Fruit fly (Drosophila melanogaster) whole organism, embryonic: ENCODE measurements around the gene dre4.

Source experiments
- Abd-B ChIP-seq: fragments of 200-800 bp; sonication (Bioruptor generic); optimal IDR thresholded peaks from 2 replicates; lab custom pipeline; 2018; ENCODE audit warnings: missing biosample characterization, mild to moderate bottlenecking, missing genetic modification characterization, moderate library complexity
- B-H1 ChIP-seq: fragments of 200-800 bp; sonication (Bioruptor generic); IDR thresholded peaks from 3 replicates; pipeline ENCODE4 v1.3.6; 2022; ENCODE audit warnings: missing biosample characterization, missing genetic modification characterization
- B-H2 ChIP-seq: fragments of 200-800 bp; sonication (Bioruptor generic); optimal IDR thresholded peaks from 2 replicates; lab custom pipeline; 2018; ENCODE audit warnings: missing biosample characterization, mild to moderate bottlenecking, missing genetic modification characterization
- Bdp1 ChIP-seq: fragments of 200-800 bp; sonication (Bioruptor generic); optimal IDR thresholded peaks from 3 replicates; lab custom pipeline; 2016; ENCODE audit warnings: missing biosample characterization, missing genetic modification characterization
- Bgb ChIP-seq: fragments of 200-800 bp; sonication (Bioruptor generic); IDR thresholded peaks from 2 replicates; pipeline ENCODE4 v1.3.6; 2022; ENCODE audit warnings: missing biosample characterization, missing genetic modification characterization; ENCODE audit not compliant: partially characterized antibody
- CG10267 ChIP-seq: fragments of 200-800 bp; sonication (Bioruptor generic); optimal IDR thresholded peaks from 2 replicates; lab custom pipeline; 2018; ENCODE audit warnings: missing biosample characterization, mild to moderate bottlenecking, missing genetic modification characterization, moderate library complexity
- CG11093 ChIP-seq: fragments of 200-800 bp; sonication (Bioruptor generic); IDR thresholded peaks from 3 replicates; pipeline ENCODE4 v1.3.6; 2022; ENCODE audit warnings: missing biosample characterization, missing genetic modification characterization
- CG11247 ChIP-seq: fragments of 200-800 bp; sonication (Bioruptor generic); IDR thresholded peaks from 2 replicates; pipeline ENCODE4 v1.3.6; 2022; ENCODE audit warnings: missing biosample characterization, missing genetic modification characterization
- CG12659 ChIP-seq: fragments of 200-800 bp; sonication (Bioruptor generic); optimal IDR thresholded peaks from 3 replicates; lab custom pipeline; 2017; ENCODE audit warnings: mild to moderate bottlenecking, missing biosample characterization, missing genetic modification reagents, missing genetic modification characterization
- CG15514 ChIP-seq: fragments of 200-800 bp; sonication (Bioruptor generic); optimal IDR thresholded peaks from 3 replicates; lab custom pipeline; 2017; ENCODE audit warnings: missing biosample characterization, missing genetic modification characterization, mild to moderate bottlenecking, moderate library complexity, missing genetic modification reagents
- CG17361 ChIP-seq: fragments of 200-800 bp; sonication (Bioruptor generic); IDR thresholded peaks from 3 replicates; pipeline ENCODE4 v1.3.6; 2022; ENCODE audit warnings: missing biosample characterization, missing genetic modification characterization
- CG18619 ChIP-seq: fragments of 200-800 bp; sonication (Bioruptor generic); optimal IDR thresholded peaks from 3 replicates; lab custom pipeline; 2017; ENCODE audit warnings: missing biosample characterization, mild to moderate bottlenecking, missing genetic modification characterization
- CG18764 ChIP-seq: fragments of 200-800 bp; sonication (Bioruptor generic); optimal IDR thresholded peaks from 3 replicates; lab custom pipeline; 2016; ENCODE audit warnings: missing biosample characterization, missing genetic modification characterization
- CG3995 ChIP-seq: fragments of 200-800 bp; sonication (Bioruptor generic); optimal IDR thresholded peaks from 3 replicates; lab custom pipeline; 2016; ENCODE audit warnings: missing biosample characterization, missing genetic modification characterization
- CG6254 ChIP-seq: fragments of 200-800 bp; sonication (Bioruptor generic); optimal IDR thresholded peaks from 3 replicates; lab custom pipeline; 2017; ENCODE audit warnings: mild to moderate bottlenecking, missing biosample characterization, missing genetic modification reagents, missing genetic modification characterization
- CG8290 ChIP-seq, 3 experiments: fragments of 200-800 bp; sonication (Bioruptor generic); optimal IDR thresholded peaks; 2 replicates each; lab custom pipeline; 2016 to 2019; ENCODE audit warnings: missing biosample characterization in 3 of 3, missing genetic modification characterization in 3 of 3, mild to moderate bottlenecking in 2 of 3, moderate library complexity in 1 of 3
- Deaf1 ChIP-seq: fragments of 200-800 bp; optimal IDR thresholded peaks from 3 replicates; lab custom pipeline; 2019; ENCODE audit warnings: missing biosample characterization, mild to moderate bottlenecking, missing genetic modification characterization, moderate library complexity
- Drgx ChIP-seq: fragments of 200-800 bp; sonication (Bioruptor generic); IDR thresholded peaks from 2 replicates; pipeline ENCODE4 v1.3.6; 2022; ENCODE audit warnings: missing biosample characterization, missing genetic modification characterization
- Fer1 ChIP-seq: fragments of 200-800 bp; sonication (Bioruptor generic); optimal IDR thresholded peaks from 2 replicates; lab custom pipeline; 2017; ENCODE audit warnings: missing biosample characterization, mild to moderate bottlenecking, missing genetic modification characterization
- Fer2 ChIP-seq: fragments of 200-800 bp; sonication (Bioruptor generic); optimal IDR thresholded peaks from 2 replicates; lab custom pipeline; 2018; ENCODE audit warnings: missing biosample characterization, mild to moderate bottlenecking, missing genetic modification characterization, moderate library complexity
- Gsc ChIP-seq: fragments of 200-800 bp; sonication (Bioruptor generic); IDR thresholded peaks from 2 replicates; pipeline ENCODE4 v1.3.6; 2022; ENCODE audit warnings: missing biosample characterization, missing genetic modification characterization
- HmgZ ChIP-seq: fragments of 200-800 bp; sonication (Bioruptor generic); optimal IDR thresholded peaks from 2 replicates; lab custom pipeline; 2018; ENCODE audit warnings: missing biosample characterization, mild to moderate bottlenecking, missing genetic modification characterization
- Hmx ChIP-seq: fragments of 200-800 bp; sonication (Bioruptor generic); optimal IDR thresholded peaks from 2 replicates; lab custom pipeline; 2016; ENCODE audit warnings: missing biosample characterization, missing genetic modification characterization
- Kr ChIP-seq: fragments of 200-800 bp; sonication (Bioruptor generic); optimal IDR thresholded peaks from 2 replicates; lab custom pipeline; 2017; ENCODE audit warnings: missing biosample characterization, mild to moderate bottlenecking, missing genetic modification characterization
- Nf-YC ChIP-seq: fragments of 200-800 bp; optimal IDR thresholded peaks from 3 replicates; lab custom pipeline; 2019; ENCODE audit warnings: missing biosample characterization, mild to moderate bottlenecking, missing genetic modification characterization, moderate library complexity
- NfI ChIP-seq: fragments of 200-800 bp; sonication (Bioruptor generic); optimal IDR thresholded peaks from 3 replicates; lab custom pipeline; 2018; ENCODE audit warnings: missing biosample characterization, mild to moderate bottlenecking, missing genetic modification characterization, moderate library complexity
- Sin3A ChIP-seq: fragments of >200 bp; optimal IDR thresholded peaks from 2 replicates; lab custom pipeline; 2018
- Usf ChIP-seq: fragments of 200-800 bp; sonication (Bioruptor generic); optimal IDR thresholded peaks from 2 replicates; lab custom pipeline; 2017; ENCODE audit warnings: missing genotype, missing biosample characterization, missing genetic modification characterization
- Xbp1 ChIP-seq: fragments of 200-800 bp; sonication (Bioruptor generic); optimal IDR thresholded peaks from 3 replicates; lab custom pipeline; 2016; ENCODE audit warnings: missing biosample characterization, mild to moderate bottlenecking, missing genetic modification characterization
- bbx ChIP-seq: fragments of 200-800 bp; sonication (Bioruptor generic); IDR thresholded peaks from 2 replicates; pipeline ENCODE4 v1.3.6; 2022; ENCODE audit warnings: missing biosample characterization, missing genetic modification characterization; ENCODE audit not compliant: partially characterized antibody
- bowl ChIP-seq: fragments of 200-800 bp; sonication (Bioruptor generic); IDR thresholded peaks from 2 replicates; pipeline ENCODE4 v1.3.6; 2022; ENCODE audit warnings: missing biosample characterization, missing genetic modification characterization
- cato ChIP-seq: fragments of 200-800 bp; sonication (Bioruptor generic); optimal IDR thresholded peaks from 2 replicates; lab custom pipeline; 2016; ENCODE audit warnings: missing biosample characterization, missing genetic modification characterization, borderline replicate concordance
- chn ChIP-seq: fragments of 200-800 bp; sonication (Bioruptor generic); optimal IDR thresholded peaks from 2 replicates; lab custom pipeline; 2016; ENCODE audit warnings: missing biosample characterization, missing genetic modification characterization
- da ChIP-seq: fragments of 200-800 bp; sonication (Bioruptor generic); optimal IDR thresholded peaks from 2 replicates; lab custom pipeline; 2016; ENCODE audit warnings: missing biosample characterization, missing genetic modification characterization
- ems ChIP-seq: fragments of 200-800 bp; sonication (Bioruptor generic); optimal IDR thresholded peaks from 3 replicates; lab custom pipeline; 2016; ENCODE audit warnings: missing biosample characterization, missing genetic modification characterization
- eyg ChIP-seq: fragments of 200-800 bp; sonication (Bioruptor generic); optimal IDR thresholded peaks from 3 replicates; lab custom pipeline; 2016; ENCODE audit warnings: missing biosample characterization, missing genetic modification characterization
- fd102C ChIP-seq: fragments of 200-800 bp; sonication (Bioruptor generic); optimal IDR thresholded peaks from 2 replicates; lab custom pipeline; 2018; ENCODE audit warnings: missing biosample characterization, mild to moderate bottlenecking, missing genetic modification characterization, moderate library complexity
- grn ChIP-seq: fragments of 200-800 bp; sonication (Bioruptor generic); optimal IDR thresholded peaks from 3 replicates; lab custom pipeline; 2017; ENCODE audit warnings: missing biosample characterization, missing genetic modification characterization
- her ChIP-seq: fragments of 200-800 bp; sonication (Bioruptor generic); optimal IDR thresholded peaks from 2 replicates; lab custom pipeline; 2016; ENCODE audit warnings: missing biosample characterization, missing genetic modification characterization
- kah ChIP-seq: fragments of 200-800 bp; sonication (Bioruptor generic); optimal IDR thresholded peaks from 2 replicates; lab custom pipeline; 2018; ENCODE audit warnings: missing biosample characterization, mild to moderate bottlenecking, missing genetic modification characterization
- klu ChIP-seq: fragments of 200-800 bp; sonication (Bioruptor generic); IDR thresholded peaks from 2 replicates; pipeline ENCODE4 v1.3.6; 2022; ENCODE audit warnings: missing biosample characterization, missing genetic modification characterization
- lbe ChIP-seq: fragments of 200-800 bp; sonication (Bioruptor generic); optimal IDR thresholded peaks from 2 replicates; lab custom pipeline; 2016; ENCODE audit warnings: missing biosample characterization, mild to moderate bottlenecking, missing genetic modification characterization
- p53 ChIP-seq: fragments of 200-800 bp; sonication (Bioruptor generic); optimal IDR thresholded peaks from 2 replicates; lab custom pipeline; 2016; ENCODE audit warnings: missing biosample characterization, missing genetic modification characterization
- prd ChIP-seq, 3 experiments: fragments of >200 bp in 2 of 3; fragments of 200-800 bp in 1 of 3; sonication (Bioruptor generic) in 1 of 3; optimal IDR thresholded peaks in 2 of 3; IDR thresholded peaks in 1 of 3; 2 replicates in 2 of 3; 3 replicates in 1 of 3; pipeline versions ENCODE4 v1.3.6 to Lab custom; 2017 to 2022; ENCODE audit warnings: missing biosample characterization in 1 of 3, missing genetic modification characterization in 1 of 3
- sens-2 ChIP-seq: fragments of 200-800 bp; sonication (Bioruptor generic); IDR thresholded peaks from 2 replicates; pipeline ENCODE4 v1.3.6; 2022; ENCODE audit warnings: missing biosample characterization, missing genetic modification characterization
- seq ChIP-seq: fragments of 200-800 bp; sonication (Bioruptor generic); IDR thresholded peaks from 2 replicates; pipeline ENCODE4 v1.3.6; 2022; ENCODE audit warnings: missing biosample characterization, missing genetic modification characterization
- vfl ChIP-seq: fragments of 200-800 bp; sonication (Bioruptor generic); optimal IDR thresholded peaks from 2 replicates; lab custom pipeline; 2016; ENCODE audit warnings: missing biosample characterization, missing genetic modification characterization
- vvl ChIP-seq: fragments of 200-800 bp; sonication (Bioruptor generic); IDR thresholded peaks from 2 replicates; pipeline ENCODE4 v1.3.6; 2022; ENCODE audit warnings: missing biosample characterization, missing genetic modification characterization
- zfh2 ChIP-seq: fragments of 200-800 bp; sonication (Bioruptor generic); optimal IDR thresholded peaks from 2 replicates; lab custom pipeline; 2016; ENCODE audit warnings: missing biosample characterization, missing genetic modification characterization

Gene dre4

DNA sequence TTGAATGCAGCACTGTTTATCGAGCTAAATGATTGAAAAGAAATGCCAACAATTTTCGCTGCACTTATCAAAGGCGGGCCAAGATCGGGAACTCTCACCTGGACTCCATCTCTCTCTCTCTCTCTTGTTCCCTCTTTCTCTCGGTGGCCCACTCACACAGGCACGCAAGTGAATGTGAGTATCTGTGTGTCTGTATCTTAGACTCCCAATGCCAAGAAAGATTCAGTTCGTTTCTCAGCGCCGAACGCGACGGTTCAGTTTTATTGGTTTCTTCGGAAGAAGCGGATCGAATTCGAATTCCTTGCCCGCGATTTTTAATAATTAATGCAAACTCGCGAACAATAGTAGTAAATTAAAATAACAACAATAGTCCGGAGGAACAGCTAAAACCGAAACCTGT is 9.3 kb upstream of the dre4 start, which contains the start of gene Tmhs (continued):
- TF ChIP-seq CG12659 (GFP tag; lab: Kevin White, UChicago) (no peak), CG18764 (GFP tag; lab: Kevin White, UChicago) (no peak), Drgx (GFP tag; lab: Robert Waterston, UW) (0 out of 2 replicates have a peak, but pooled peaks have one; percentile 14), her (GFP tag; lab: Kevin White, UChicago) (no peak), Bdp1 (GFP tag; lab: Kevin White, UChicago) (no peak), sens-2 (GFP tag; lab: Robert Waterston, UW) (no peak), bowl (GFP tag; lab: Robert Waterston, UW) (no peak), CG17361 (GFP tag; lab: Robert Waterston, UW) (no peak), Deaf1 (tag; lab: Kevin White, UChicago) (peak; percentile 68), CG3995 (GFP tag; lab: Kevin White, UChicago) (no peak), Usf (GFP tag; lab: Kevin White, UChicago) (no peak), NfI (GFP tag; lab: Kevin White, UChicago) (no peak), CG15514 (GFP tag; lab: Kevin White, UChicago) (no peak), Kr (GFP tag; lab: Kevin White, UChicago) (no peak), zfh2 (GFP tag; lab: Kevin White, UChicago) (no peak)

DNA sequence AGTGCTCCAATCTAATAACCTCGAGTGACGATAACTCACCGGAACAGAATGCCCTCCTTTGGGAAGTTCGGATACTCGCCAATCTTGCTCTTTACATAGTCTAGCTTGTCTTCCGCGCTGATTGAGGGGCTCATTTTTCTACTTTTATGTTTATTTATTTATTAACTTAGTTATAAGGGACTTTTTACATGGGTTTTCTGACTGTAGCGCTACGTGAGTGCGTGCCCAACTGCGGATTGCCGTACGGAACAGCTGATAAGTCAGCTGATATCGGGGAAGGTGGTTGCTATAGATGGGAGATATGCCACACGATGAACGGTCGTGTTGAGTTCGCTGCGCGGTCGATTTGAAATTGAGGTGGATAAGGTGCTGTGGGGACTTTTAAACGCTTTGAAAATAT is 8.5 kb upstream of the dre4 start, which contains the start of gene Aprt:
Gene Aprt (minus strand): TSS at position 368 of the 400 bp plus-strand sequence.
- TF ChIP-seq prd (optimal IDR thresholded peaks at IDR 0.05; lab: Kevin White, UChicago) (no peak), prd (GFP tag; IDR thresholded peaks at IDR 0.05; lab: Robert Waterston, UW) (no peak), Abd-B (no peak), B-H2 (GFP tag; lab: Kevin White, UChicago) (no peak), Sin3A (no peak), Gsc (GFP tag; lab: Robert Waterston, UW) (no peak), eyg (no peak), Kr (GFP tag; lab: Kevin White, UChicago) (no peak), bbx (GFP tag; lab: Robert Waterston, UW) (peak; percentile 81), lbe (GFP tag; lab: Kevin White, UChicago) (no peak), CG17361 (GFP tag; lab: Robert Waterston, UW) (no peak), fd102C (GFP tag; lab: Kevin White, UChicago) (no peak), Nf-YC (tag; lab: Kevin White, UChicago) (no peak), CG10267 (tag; lab: Kevin White, UChicago) (peak; percentile 34), da (no peak), Bgb (GFP tag; lab: Robert Waterston, UW) (peak; percentile 86), vfl (GFP tag; lab: Kevin White, UChicago) (no peak), chn (GFP tag; lab: Kevin White, UChicago) (no peak), vvl (GFP tag; lab: Robert Waterston, UW) (0 out of 2 replicates have a peak, but pooled peaks have one; percentile 10), cato (no peak), HmgZ (tag; lab: Kevin White, UChicago) (peak; percentile 16), grn (peak; percentile 59), CG8290 (GFP tag; optimal IDR thresholded peaks at IDR 0.05; lab: Kevin White, UChicago) (no peak), CG8290 (tag; optimal IDR thresholded peaks at IDR 0.05; lab: Kevin White, UChicago) (peak in 1 of 2 experiments; percentile 42), ems (GFP tag; lab: Kevin White, UChicago) (no peak), Xbp1 (GFP tag; lab: Kevin White, UChicago) (no peak), CG11247 (GFP tag; lab: Robert Waterston, UW) (no peak), kah (GFP tag; lab: Kevin White, UChicago) (peak; percentile 98), klu (GFP tag; lab: Robert Waterston, UW) (no peak), Fer2 (tag; lab: Kevin White, UChicago) (no peak), p53 (GFP tag; lab: Kevin White, UChicago) (no peak), Fer1 (GFP tag; lab: Kevin White, UChicago) (peak; percentile 45), seq (no peak), B-H1 (no peak), CG11093 (GFP tag; lab: Robert Waterston, UW) (no peak), Hmx (GFP tag; lab: Kevin White, UChicago) (no peak), CG18619 (GFP tag; lab: Kevin White, UChicago) (no peak), CG6254 (GFP tag; lab: Kevin White, UChicago) (no peak)
